Worm (Caenorhabditis elegans) whole organism, mixed stage, embryonic: ENCODE data around the gene R148.5.
A peak's percentile ranks its signal among the peaks of the same experiment; 100 is the strongest.

Experiments used
- blmp-1 ChIP-seq: fragments of 150-350 bp; optimal IDR thresholded peaks from 2 replicates; lab custom pipeline; 2014; ENCODE audit warnings: missing biosample characterization, missing genetic modification characterization
- ceh-43 ChIP-seq: fragments of 200-800 bp; sonication (Bioruptor generic); optimal IDR thresholded peaks from 2 replicates; lab custom pipeline; 2018; ENCODE audit warnings: mild to moderate bottlenecking, missing genetic modification characterization, moderate library complexity, missing compliant biosample characterization
- ceh-83 ChIP-seq: fragments of 200-800 bp; sonication (Bioruptor generic); optimal IDR thresholded peaks from 2 replicates; lab custom pipeline; 2018; ENCODE audit warnings: mild to moderate bottlenecking, missing genetic modification characterization, missing compliant biosample characterization
- ces-1 ChIP-seq: fragments of 150-350 bp; optimal IDR thresholded peaks from 2 replicates; lab custom pipeline; 2014; ENCODE audit warnings: missing biosample characterization, missing genetic modification reagents, missing genetic modification characterization
- drap-1 ChIP-seq: fragments of 200-800 bp; sonication (Bioruptor generic); optimal IDR thresholded peaks from 3 replicates; lab custom pipeline; 2018; ENCODE audit warnings: mild to moderate bottlenecking, missing genetic modification characterization, missing compliant biosample characterization
- elt-1 ChIP-seq: sonication (generic microtip); optimal IDR thresholded peaks from 2 replicates; lab custom pipeline; 2017; ENCODE audit warnings: missing genetic modification characterization, mild to moderate bottlenecking, missing compliant biosample characterization, antibody characterized with exemption, moderate library complexity, borderline replicate concordance; ENCODE audit not compliant: insufficient read depth
- ham-2 ChIP-seq: fragments of 200-800 bp; sonication (Bioruptor generic); optimal IDR thresholded peaks from 2 replicates; lab custom pipeline; 2018; ENCODE audit warnings: mild to moderate bottlenecking, missing genetic modification characterization, missing compliant biosample characterization
- hlh-1 ChIP-seq: fragments of 150-350 bp; optimal IDR thresholded peaks from 2 replicates; lab custom pipeline; 2014; ENCODE audit warnings: missing biosample characterization, missing genetic modification reagents, missing genetic modification characterization
- lin-13 ChIP-seq: fragments of 150-350 bp; optimal IDR thresholded peaks from 2 replicates; lab custom pipeline; 2014; ENCODE audit warnings: missing biosample characterization, missing genetic modification characterization
- lin-32 ChIP-seq: fragments of 200-800 bp; sonication (Bioruptor generic); optimal IDR thresholded peaks from 2 replicates; lab custom pipeline; 2018; ENCODE audit warnings: mild to moderate bottlenecking, missing genetic modification characterization, missing compliant biosample characterization
- lsy-2 ChIP-seq: fragments of 150-350 bp; optimal IDR thresholded peaks from 2 replicates; lab custom pipeline; 2014; ENCODE audit warnings: missing biosample characterization, missing genetic modification characterization
- mab-5 ChIP-seq: fragments of 150-350 bp; optimal IDR thresholded peaks from 2 replicates; lab custom pipeline; 2014; ENCODE audit warnings: missing biosample characterization, missing genetic modification characterization
- mls-2 ChIP-seq: sonication (generic microtip); optimal IDR thresholded peaks from 2 replicates; lab custom pipeline; 2016; ENCODE audit warnings: mild to moderate bottlenecking, missing genetic modification characterization, moderate library complexity, missing compliant biosample characterization
- nhr-12 ChIP-seq: fragments of 150-350 bp; optimal IDR thresholded peaks from 2 replicates; lab custom pipeline; 2014; ENCODE audit warnings: missing biosample characterization, missing genetic modification characterization
- nhr-2 ChIP-seq: fragments of 150-350 bp; optimal IDR thresholded peaks from 2 replicates; lab custom pipeline; 2014; ENCODE audit warnings: missing biosample characterization, missing genetic modification characterization
- nhr-237 ChIP-seq: fragments of 150-350 bp; optimal IDR thresholded peaks from 2 replicates; lab custom pipeline; 2014; ENCODE audit warnings: missing biosample characterization, missing genetic modification characterization
- nhr-28 ChIP-seq: fragments of 150-350 bp; optimal IDR thresholded peaks from 2 replicates; lab custom pipeline; 2014; ENCODE audit warnings: missing biosample characterization, missing genetic modification characterization
- nhr-76 ChIP-seq: sonication (generic microtip); optimal IDR thresholded peaks from 2 replicates; lab custom pipeline; 2017; ENCODE audit warnings: missing biosample characterization, missing genetic modification characterization
- sem-2 ChIP-seq: fragments of 200-800 bp; sonication (Bioruptor generic); optimal IDR thresholded peaks from 2 replicates; lab custom pipeline; 2018; ENCODE audit warnings: mild to moderate bottlenecking, missing genetic modification characterization, missing compliant biosample characterization
- sptf-1 ChIP-seq: sonication (generic microtip); optimal IDR thresholded peaks from 2 replicates; lab custom pipeline; 2017; ENCODE audit warnings: mild to moderate bottlenecking, missing genetic modification characterization, moderate library complexity, missing compliant biosample characterization
- tbx-8 ChIP-seq: fragments of 200-800 bp; sonication (Bioruptor generic); optimal IDR thresholded peaks from 2 replicates; lab custom pipeline; 2018; ENCODE audit warnings: mild to moderate bottlenecking, missing genetic modification characterization, moderate library complexity, missing compliant biosample characterization
- unc-120 ChIP-seq: sonication (generic microtip); optimal IDR thresholded peaks from 2 replicates; lab custom pipeline; 2017; ENCODE audit warnings: missing genetic modification characterization, missing compliant biosample characterization; ENCODE audit not compliant: poor library complexity, severe bottlenecking
- unc-39 ChIP-seq: fragments of 150-350 bp; optimal IDR thresholded peaks from 2 replicates; lab custom pipeline; 2014; ENCODE audit warnings: missing biosample characterization, missing genetic modification characterization
- zip-8 ChIP-seq: fragments of 150-350 bp; optimal IDR thresholded peaks from 2 replicates; lab custom pipeline; 2014; ENCODE audit warnings: missing biosample characterization, missing genetic modification characterization
- ztf-11 ChIP-seq: fragments of 150-350 bp; optimal IDR thresholded peaks from 2 replicates; lab custom pipeline; 2014; ENCODE audit warnings: missing biosample characterization, missing genetic modification characterization

Gene R148.5

DNA sequence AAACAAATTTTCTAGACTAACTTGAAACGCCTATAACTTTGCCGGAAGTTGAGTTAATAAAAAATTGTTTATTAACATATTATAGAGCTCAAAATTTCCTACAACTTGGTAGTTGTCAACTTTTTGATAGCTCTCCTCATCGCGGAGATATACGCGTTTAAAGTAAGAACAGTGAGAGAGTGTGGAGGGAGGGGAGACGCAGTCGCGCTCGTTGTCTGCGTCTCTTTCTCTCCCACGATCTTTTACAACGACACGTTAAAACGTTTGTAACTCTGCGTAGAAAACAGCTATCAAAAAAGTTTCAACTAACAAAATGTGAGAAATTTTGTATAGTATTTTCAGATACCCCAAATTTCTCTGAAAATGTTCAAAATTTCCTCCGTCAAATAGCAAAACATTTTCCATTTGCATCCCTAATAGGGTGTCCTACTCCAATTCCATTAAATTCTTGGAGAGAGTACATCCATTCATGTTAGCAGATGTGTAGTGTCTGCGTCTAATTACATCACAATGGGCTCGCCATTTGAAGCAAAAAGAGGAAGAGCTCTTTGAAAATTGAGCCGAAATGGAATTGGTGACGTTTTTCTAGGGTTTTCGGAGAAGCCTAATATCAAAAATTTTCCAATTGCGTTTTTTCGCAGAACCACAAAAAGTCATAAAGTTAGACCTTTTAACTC, 29.0 kb upstream of the R148.5 start:
- TF ChIP-seq nhr-237 (tag; lab: Kevin White, UChicago): no peak
- peak; percentile 98 for TF ChIP-seq ces-1 (GFP tag; lab: Kevin White, UChicago)

ce11 chrIII:3138087-3138486, 27.4 kb upstream of the R148.5 start:
- TF ChIP-seq nhr-12 (tag; lab: Kevin White, UChicago): no peak
- peak; percentile 51 for TF ChIP-seq ces-1 (GFP tag; lab: Kevin White, UChicago)
- TF ChIP-seq, all 35 proteins: peak for 1

- peak; percentile 61 for TF ChIP-seq ces-1 (GFP tag; lab: Kevin White, UChicago)
- no peak for TF ChIP-seq blmp-1 (tag; lab: Kevin White, UChicago)
These were observed 26.3 kb upstream of the R148.5 start, which contains the start of gene mec-12 for ce11 chrIII:3139144-3139543. TSS of gene mec-12 (minus strand) at chrIII:3139234.

- no peak for TF ChIP-seq nhr-76 (tag; lab: Kevin White, UChicago)
- peak; percentile 62 for TF ChIP-seq lsy-2 (tag; lab: Kevin White, UChicago)
- no peak for TF ChIP-seq ztf-11 (tag; lab: Kevin White, UChicago)
- TF ChIP-seq hlh-1 (tag; lab: Kevin White, UChicago): no peak
- TF ChIP-seq lin-13 (tag; lab: Kevin White, UChicago): no peak
- TF ChIP-seq, all 35 proteins: peak for 1
These were observed 25.2 kb upstream of the R148.5 start for ce11 chrIII:3140227-3140626.

DNA sequence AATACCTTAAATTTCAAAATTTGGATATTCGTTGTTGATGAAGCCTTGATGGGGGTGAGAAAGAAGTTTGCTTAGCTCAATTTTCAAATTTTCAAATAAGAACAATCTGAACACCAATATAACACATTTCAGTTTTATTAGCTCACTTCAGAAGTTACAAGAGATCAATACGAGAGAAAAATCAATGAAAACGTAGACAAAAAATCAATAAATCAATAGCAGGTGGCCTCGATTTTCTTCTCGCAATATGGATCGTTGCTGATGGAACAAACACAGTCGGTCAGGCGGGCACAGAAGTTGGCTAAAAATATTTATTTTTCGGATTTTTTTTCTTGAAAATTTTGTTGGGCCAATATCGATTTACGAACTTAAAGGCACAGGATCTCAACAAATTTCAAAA, 23.4 kb upstream of the R148.5 start:
- no peak for TF ChIP-seq ces-1 (GFP tag; lab: Kevin White, UChicago)
- TF ChIP-seq ceh-43: no peak
- no peak for TF ChIP-seq nhr-28 (tag; lab: Kevin White, UChicago)
- TF ChIP-seq tbx-8 (GFP tag; lab: Kevin White, UChicago): no peak
- TF ChIP-seq drap-1: no peak
- no peak for TF ChIP-seq zip-8 (tag; lab: Kevin White, UChicago)
- no peak for TF ChIP-seq lin-32
- no peak for TF ChIP-seq ceh-83
- TF ChIP-seq elt-1: no peak
- no peak for TF ChIP-seq sem-2
- TF ChIP-seq mab-5 (tag; lab: Kevin White, UChicago): no peak
- no peak for TF ChIP-seq nhr-2

DNA sequence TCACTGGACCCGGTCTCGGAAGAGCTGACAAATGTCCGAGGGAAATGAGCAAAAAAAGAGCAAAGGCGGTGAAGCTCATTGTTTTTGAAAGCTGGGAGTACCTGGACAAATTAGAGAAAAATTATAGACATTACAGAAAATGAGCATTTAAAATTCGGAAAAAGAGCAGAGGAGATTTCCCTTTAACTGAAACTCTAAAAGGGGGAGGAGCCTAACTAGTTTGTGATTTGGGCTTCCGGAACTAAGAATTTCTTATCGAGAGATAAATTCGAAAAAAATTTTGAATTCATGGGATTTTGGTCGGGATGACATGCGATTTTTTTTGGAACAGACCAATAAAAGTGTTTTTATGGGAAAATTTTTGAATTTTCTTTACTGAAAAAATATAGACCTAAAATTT, 21.8 kb upstream of the R148.5 start, which contains the start of gene C44B11.4:
Gene C44B11.4 (minus strand): TSS at position 101 of the 400 bp plus-strand sequence.
- TF ChIP-seq sem-2 (no peak), unc-120 (tag; lab: Kevin White, UChicago) (no peak), lin-32 (no peak), ztf-11 (tag; lab: Kevin White, UChicago) (no peak), tbx-8 (GFP tag; lab: Kevin White, UChicago) (no peak), unc-39 (tag; lab: Kevin White, UChicago) (no peak), nhr-76 (tag; lab: Kevin White, UChicago) (no peak), mls-2 (no peak)
- TF ChIP-seq, all 35 proteins: peak for 0

ce11 chrIII:3152848-3153247, 12.6 kb upstream of the R148.5 start, which contains the start of gene C44B11.6:
TSS of gene C44B11.6 (plus strand) at chrIII:3153148.
- TF ChIP-seq ham-2 (GFP tag; lab: Kevin White, UChicago): no peak
- no peak for TF ChIP-seq zip-8 (tag; lab: Kevin White, UChicago)
- TF ChIP-seq ces-1 (GFP tag; lab: Kevin White, UChicago): no peak
- no peak for TF ChIP-seq sem-2
- TF ChIP-seq nhr-2: no peak
- no peak for TF ChIP-seq drap-1
- TF ChIP-seq lsy-2 (tag; lab: Kevin White, UChicago): no peak
- no peak for TF ChIP-seq nhr-76 (tag; lab: Kevin White, UChicago)
- no peak for TF ChIP-seq mab-5 (tag; lab: Kevin White, UChicago)
- TF ChIP-seq unc-120 (tag; lab: Kevin White, UChicago): no peak

- TF ChIP-seq blmp-1 (tag; lab: Kevin White, UChicago) (no peak), sptf-1 (tag; lab: Kevin White, UChicago) (no peak), nhr-76 (tag; lab: Kevin White, UChicago) (no peak), sem-2 (no peak)
These were observed 10.5 kb upstream of the R148.5 start, which contains the start of gene C44B11.1 for ce11 chrIII:3154968-3155367. TSS of gene C44B11.1 (plus strand) at chrIII:3155268.
